Fruit fly (Drosophila melanogaster) whole organism, prepupa: ENCODE data around the gene CG3987.
A peak's percentile ranks its signal among the peaks of the same experiment; 100 is the strongest.

ENCODE experiments used
- CG10631 ChIP-seq: fragments of 200-800 bp; sonication (Bioruptor generic); optimal IDR thresholded peaks from 2 replicates; lab custom pipeline; 2016; ENCODE audit warnings: missing biosample characterization, missing genetic modification characterization
- CG10669 ChIP-seq: fragments of 200-800 bp; sonication (Bioruptor generic); optimal IDR thresholded peaks from 3 replicates; lab custom pipeline; 2018; ENCODE audit warnings: missing biosample characterization, mild to moderate bottlenecking, missing genetic modification characterization, moderate library complexity
- CG11294 ChIP-seq: fragments of 200-800 bp; sonication (Bioruptor generic); IDR thresholded peaks from 2 replicates; pipeline ENCODE4 v1.3.6; 2022; ENCODE audit warnings: missing biosample characterization, missing genetic modification characterization
- CG15336 ChIP-seq: fragments of 200-800 bp; sonication (Bioruptor generic); IDR thresholded peaks from 2 replicates; pipeline ENCODE4 v1.3.6; 2022; ENCODE audit warnings: missing biosample characterization, missing genetic modification characterization
- CG1621 ChIP-seq: fragments of 200-800 bp; sonication (Bioruptor generic); optimal IDR thresholded peaks from 3 replicates; lab custom pipeline; 2018; ENCODE audit warnings: missing biosample characterization, mild to moderate bottlenecking, missing genetic modification characterization
- CG16779 ChIP-seq: fragments of 200-800 bp; sonication (Bioruptor generic); optimal IDR thresholded peaks from 3 replicates; lab custom pipeline; 2017; ENCODE audit warnings: missing biosample characterization, mild to moderate bottlenecking, missing genetic modification characterization
- CG32006 ChIP-seq: fragments of 200-800 bp; sonication (Bioruptor generic); optimal IDR thresholded peaks from 3 replicates; lab custom pipeline; 2017; ENCODE audit warnings: missing biosample characterization, mild to moderate bottlenecking, missing genetic modification characterization
- CG4318 ChIP-seq: fragments of 200-800 bp; sonication (Bioruptor generic); optimal IDR thresholded peaks from 3 replicates; lab custom pipeline; 2017; ENCODE audit warnings: missing biosample characterization, mild to moderate bottlenecking, missing genetic modification characterization
- CG6163 ChIP-seq: fragments of 200-800 bp; sonication (Bioruptor generic); IDR thresholded peaks from 3 replicates; pipeline ENCODE4 v1.3.6; 2022; ENCODE audit warnings: missing biosample characterization, missing genetic modification characterization
- CG6276 ChIP-seq: fragments of 200-800 bp; sonication (Bioruptor generic); optimal IDR thresholded peaks from 2 replicates; lab custom pipeline; 2017; ENCODE audit warnings: missing biosample characterization, mild to moderate bottlenecking, missing genetic modification characterization
- CG6808 ChIP-seq: fragments of 200-800 bp; sonication (Bioruptor generic); optimal IDR thresholded peaks from 3 replicates; lab custom pipeline; 2017; ENCODE audit warnings: missing biosample characterization, missing genetic modification characterization, mild to moderate bottlenecking, moderate library complexity, missing genetic modification reagents
- CG6854 ChIP-seq: fragments of 200-800 bp; sonication (Bioruptor generic); optimal IDR thresholded peaks from 2 replicates; lab custom pipeline; 2017; ENCODE audit warnings: missing biosample characterization, mild to moderate bottlenecking, missing genetic modification characterization
- CG8119 ChIP-seq: fragments of 200-800 bp; sonication (Bioruptor generic); IDR thresholded peaks from 3 replicates; pipeline ENCODE4 v1.3.6; 2022; ENCODE audit warnings: missing biosample characterization, missing genetic modification characterization
- CG8319 ChIP-seq: fragments of 200-800 bp; sonication (Bioruptor generic); optimal IDR thresholded peaks from 3 replicates; lab custom pipeline; 2016; ENCODE audit warnings: missing biosample characterization, missing genetic modification characterization
- CG8632 ChIP-seq: fragments of 200-800 bp; sonication (Bioruptor generic); optimal IDR thresholded peaks from 3 replicates; lab custom pipeline; 2016; ENCODE audit warnings: missing biosample characterization, missing genetic modification characterization
- Eip75B ChIP-seq: fragments of 200-800 bp; sonication (Bioruptor generic); optimal IDR thresholded peaks from 3 replicates; lab custom pipeline; 2016; ENCODE audit warnings: missing biosample characterization, missing genetic modification characterization
- Eip78C ChIP-seq: fragments of 200-800 bp; sonication (Bioruptor generic); peaks from one replicate; lab custom pipeline; 2016; ENCODE audit warnings: missing biosample characterization, missing genetic modification characterization
- Eip93F ChIP-seq: fragments of 200-800 bp; sonication (Bioruptor generic); optimal IDR thresholded peaks from 2 replicates; lab custom pipeline; 2016; ENCODE audit warnings: missing biosample characterization, mild to moderate bottlenecking, missing genetic modification characterization
- Ets21C ChIP-seq: fragments of 200-800 bp; sonication (Bioruptor generic); optimal IDR thresholded peaks from 3 replicates; lab custom pipeline; 2016; ENCODE audit warnings: missing biosample characterization, missing genetic modification characterization
- Ets96B ChIP-seq: fragments of 200-800 bp; optimal IDR thresholded peaks from 2 replicates; lab custom pipeline; 2019; ENCODE audit warnings: missing biosample characterization, mild to moderate bottlenecking, missing genetic modification characterization, moderate library complexity
- Hr38 ChIP-seq: sonication (Bioruptor generic); optimal IDR thresholded peaks from 2 replicates; lab custom pipeline; 2016; ENCODE audit warnings: missing biosample characterization, missing genetic modification characterization
- Hr39 ChIP-seq: fragments of 200-800 bp; sonication (Bioruptor generic); optimal IDR thresholded peaks from 2 replicates; lab custom pipeline; 2016; ENCODE audit warnings: missing biosample characterization, missing genetic modification characterization
- Hr4 ChIP-seq: fragments of 200-800 bp; sonication (Bioruptor generic); optimal IDR thresholded peaks from 3 replicates; lab custom pipeline; 2016; ENCODE audit warnings: missing biosample characterization, missing genetic modification characterization
- Lpt ChIP-seq: fragments of 200-800 bp; sonication (Bioruptor generic); optimal IDR thresholded peaks from 3 replicates; lab custom pipeline; 2016; ENCODE audit warnings: missing biosample characterization, missing genetic modification characterization
- Met ChIP-seq: fragments of 200-800 bp; sonication (Bioruptor generic); optimal IDR thresholded peaks from 3 replicates; lab custom pipeline; 2016; ENCODE audit warnings: missing biosample characterization, missing genetic modification characterization
- OdsH ChIP-seq: fragments of 200-800 bp; sonication (Bioruptor generic); optimal IDR thresholded peaks from 3 replicates; lab custom pipeline; 2016; ENCODE audit warnings: missing biosample characterization, missing genetic modification characterization
- Sox14 ChIP-seq: fragments of 200-800 bp; sonication (Bioruptor generic); optimal IDR thresholded peaks from 3 replicates; lab custom pipeline; 2016; ENCODE audit warnings: missing biosample characterization, missing genetic modification characterization
- achi ChIP-seq: fragments of 200-800 bp; sonication (Bioruptor generic); optimal IDR thresholded peaks from 3 replicates; lab custom pipeline; 2016; ENCODE audit warnings: missing biosample characterization, missing genetic modification characterization
- acj6 ChIP-seq: fragments of 200-800 bp; sonication (Bioruptor generic); optimal IDR thresholded peaks from 3 replicates; lab custom pipeline; 2016; ENCODE audit warnings: missing biosample characterization, missing genetic modification characterization
- dac ChIP-seq: fragments of 200-800 bp; sonication (Bioruptor generic); optimal IDR thresholded peaks from 2 replicates; lab custom pipeline; 2017; ENCODE audit warnings: missing biosample characterization, mild to moderate bottlenecking, missing genetic modification characterization
- esn ChIP-seq: fragments of 200-800 bp; sonication (Bioruptor generic); optimal IDR thresholded peaks from 2 replicates; lab custom pipeline; 2016; ENCODE audit warnings: missing biosample characterization, mild to moderate bottlenecking, missing genetic modification characterization, moderate library complexity
- fd59A ChIP-seq: fragments of 200-800 bp; sonication (Bioruptor generic); optimal IDR thresholded peaks from 2 replicates; lab custom pipeline; 2017; ENCODE audit warnings: missing biosample characterization, mild to moderate bottlenecking, missing genetic modification characterization, missing genetic modification reagents
- fkh ChIP-seq: fragments of 200-800 bp; sonication (Bioruptor generic); optimal IDR thresholded peaks from 3 replicates; lab custom pipeline; 2017; ENCODE audit warnings: missing biosample characterization, mild to moderate bottlenecking, missing genetic modification characterization, moderate library complexity
- lz ChIP-seq: fragments of 200-800 bp; sonication (Bioruptor generic); optimal IDR thresholded peaks from 3 replicates; lab custom pipeline; 2016; ENCODE audit warnings: missing biosample characterization, missing genetic modification characterization
- net ChIP-seq: fragments of 200-800 bp; sonication (Bioruptor generic); optimal IDR thresholded peaks from 3 replicates; lab custom pipeline; 2016; ENCODE audit warnings: missing biosample characterization, missing genetic modification characterization
- pdm3 ChIP-seq: fragments of 200-800 bp; sonication (Bioruptor generic); optimal IDR thresholded peaks from 3 replicates; lab custom pipeline; 2016; ENCODE audit warnings: missing biosample characterization, missing genetic modification characterization
- salr ChIP-seq, 2 experiments: fragments of 200-800 bp; sonication (Bioruptor generic); optimal IDR thresholded peaks; 3 replicates each; lab custom pipeline; 2016 to 2018; ENCODE audit warnings: missing biosample characterization in 2 of 2, missing genetic modification characterization in 2 of 2, mild to moderate bottlenecking in 1 of 2
- spab ChIP-seq: fragments of 200-800 bp; sonication (Bioruptor generic); optimal IDR thresholded peaks from 2 replicates; lab custom pipeline; 2017; ENCODE audit warnings: missing biosample characterization, mild to moderate bottlenecking, missing genetic modification characterization, missing genetic modification reagents
- ss ChIP-seq, 2 experiments: fragments of 200-800 bp; sonication (Bioruptor generic); optimal IDR thresholded peaks; 2 replicates in 1 of 2; 3 replicates in 1 of 2; lab custom pipeline; 2017 to 2018; ENCODE audit warnings: mild to moderate bottlenecking in 2 of 2, missing biosample characterization in 2 of 2, missing genetic modification characterization in 2 of 2, moderate library complexity in 1 of 2
- vri ChIP-seq: fragments of 200-800 bp; sonication (Bioruptor generic); optimal IDR thresholded peaks from 3 replicates; lab custom pipeline; 2016; ENCODE audit warnings: missing biosample characterization, mild to moderate bottlenecking, missing genetic modification characterization

Gene CG3987

dm6 chr3R:15123036-15123715 is 16.6 kb upstream of the CG3987 start:
- TF ChIP-seq ss (GFP tag; optimal IDR thresholded peaks at IDR 0.05; lab: Kevin White, UChicago) = no peak
- no peak for TF ChIP-seq CG15336
- TF ChIP-seq Ets96B (tag; lab: Kevin White, UChicago) = no peak
- TF ChIP-seq fkh (GFP tag; lab: Kevin White, UChicago) = peak; percentile 55
- no peak for TF ChIP-seq CG6854 (GFP tag; lab: Kevin White, UChicago)
- TF ChIP-seq CG6808 (GFP tag; lab: Kevin White, UChicago) = no peak
- no peak for TF ChIP-seq net (GFP tag; lab: Kevin White, UChicago)
- TF ChIP-seq CG11294 (GFP tag; lab: Robert Waterston, UW) = no peak

- TF ChIP-seq CG8319 (GFP tag; lab: Kevin White, UChicago) (no peak), CG8119 (no peak), CG15336 (no peak)
These were observed 15.2 kb upstream of the CG3987 start for dm6 chr3R:15124559-15124958.

DNA sequence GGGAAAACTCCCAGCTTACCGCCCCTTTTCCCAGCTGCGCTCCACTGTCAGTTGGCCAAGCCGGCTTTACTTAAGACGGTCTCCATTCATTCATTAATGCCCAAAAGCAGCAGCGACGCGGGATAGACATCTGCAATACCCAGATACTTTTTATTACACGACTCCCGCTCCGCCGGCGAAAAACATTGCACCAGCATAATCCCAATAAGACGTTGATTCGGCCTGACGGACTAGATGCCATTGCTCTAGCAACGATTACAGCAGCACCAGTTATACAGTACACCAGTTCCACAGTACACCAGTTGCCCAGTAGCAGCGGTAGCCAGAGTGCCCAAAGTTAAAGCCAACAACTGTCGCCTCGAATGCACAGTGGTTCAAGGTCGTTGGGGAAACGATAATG is 14.0 kb upstream of the CG3987 start:
- TF ChIP-seq Hr4 (GFP tag; lab: Kevin White, UChicago) = no peak
- no peak for TF ChIP-seq vri
- TF ChIP-seq fkh (GFP tag; lab: Kevin White, UChicago) = no peak
- TF ChIP-seq dac (GFP tag; lab: Kevin White, UChicago) = no peak
- TF ChIP-seq Eip78C (GFP tag; lab: Kevin White, UChicago) = no peak
- no peak for TF ChIP-seq acj6 (GFP tag; lab: Kevin White, UChicago)
- no peak for TF ChIP-seq esn (GFP tag; lab: Kevin White, UChicago)
- TF ChIP-seq CG16779 (tag; lab: Kevin White, UChicago) = no peak
- TF ChIP-seq CG8632 (GFP tag; lab: Kevin White, UChicago) = no peak
- no peak for TF ChIP-seq CG10669 (GFP tag; lab: Kevin White, UChicago)
- TF ChIP-seq lz (GFP tag; lab: Kevin White, UChicago) = no peak
- TF ChIP-seq CG10631 = no peak
- no peak for TF ChIP-seq Hr39 (GFP tag; lab: Kevin White, UChicago)
- no peak for TF ChIP-seq spab

dm6 chr3R:15128060-15128459 is 11.7 kb upstream of the CG3987 start:
- TF ChIP-seq acj6 (GFP tag; lab: Kevin White, UChicago) = no peak
- no peak for TF ChIP-seq CG1621 (tag; lab: Kevin White, UChicago)
- no peak for TF ChIP-seq Lpt
- peak; percentile 18 for TF ChIP-seq fkh (GFP tag; lab: Kevin White, UChicago)
- TF ChIP-seq spab = no peak
- TF ChIP-seq Hr38 (GFP tag; lab: Kevin White, UChicago) = no peak
- no peak for TF ChIP-seq Eip75B
- no peak for TF ChIP-seq Sox14

DNA sequence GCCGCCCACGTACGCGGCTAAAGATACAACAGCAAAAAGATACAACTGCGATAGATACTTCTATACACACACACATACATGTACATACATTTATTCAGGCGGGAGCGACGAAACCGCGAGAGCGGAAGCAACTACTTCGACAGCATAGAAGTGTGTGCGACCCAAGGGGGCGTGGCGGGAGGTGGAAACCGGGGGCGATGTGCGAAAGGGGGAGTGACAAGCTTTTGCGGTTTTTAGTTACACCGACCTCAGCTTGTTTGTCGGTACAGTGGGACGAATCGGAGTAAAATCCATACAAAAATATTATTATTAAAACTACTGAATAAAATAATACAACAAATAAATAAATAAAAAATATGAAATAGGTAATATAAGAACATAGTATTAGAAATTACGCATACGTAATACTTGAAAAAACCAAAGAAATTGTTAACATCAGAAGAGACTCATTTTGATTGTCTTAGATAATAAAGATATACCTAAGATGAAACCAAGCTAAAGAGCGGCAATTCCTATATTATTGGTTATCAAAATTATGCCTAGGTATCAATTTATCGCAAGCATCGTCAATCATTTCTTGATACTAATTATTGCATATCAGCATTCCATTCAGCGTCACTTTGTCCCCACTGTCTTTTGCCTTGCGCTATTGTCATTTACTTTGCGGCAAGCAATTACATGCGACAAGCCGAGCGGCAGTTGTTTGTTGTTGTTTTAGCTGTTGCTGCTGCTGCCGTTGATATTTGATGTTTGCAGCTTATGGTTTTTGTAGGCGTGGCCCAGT is 10.9 kb upstream of the CG3987 start:
- TF ChIP-seq CG15336 (peak; percentile 51; the same call in 1 of the 2 replicates), CG6163 (GFP tag; lab: Robert Waterston, UW) (no peak), salr (GFP tag; optimal IDR thresholded peaks at IDR 0.05; lab: Kevin White, UChicago) (peak in 1 of 2 experiments; percentile 60), CG4318 (peak; percentile 61), spab (peak; percentile 3), CG10631 (peak; percentile 8), OdsH (peak; percentile 37), net (GFP tag; lab: Kevin White, UChicago) (peak; percentile 25), CG1621 (tag; lab: Kevin White, UChicago) (no peak), fd59A (GFP tag; lab: Kevin White, UChicago) (no peak), Eip93F (GFP tag; lab: Kevin White, UChicago) (no peak), Sox14 (no peak), pdm3 (GFP tag; lab: Kevin White, UChicago) (peak; percentile 2), Lpt (no peak), Met (GFP tag; lab: Kevin White, UChicago) (no peak), Hr4 (GFP tag; lab: Kevin White, UChicago) (peak; percentile 57), achi (GFP tag; lab: Kevin White, UChicago) (peak; percentile 8), acj6 (GFP tag; lab: Kevin White, UChicago) (peak; percentile 14), esn (GFP tag; lab: Kevin White, UChicago) (no peak), CG6276 (peak; percentile 70), Ets21C (no peak), CG32006 (GFP tag; lab: Kevin White, UChicago) (peak; percentile 84), Eip78C (GFP tag; lab: Kevin White, UChicago) (peak; percentile 49), lz (GFP tag; lab: Kevin White, UChicago) (no peak), fkh (GFP tag; lab: Kevin White, UChicago) (peak; percentile 8)
